Fruit fly (Drosophila melanogaster) whole organism, embryonic: ENCODE data around the gene CG5445.

Experiments used
- Blimp-1 ChIP-seq: fragments of 200-800 bp; sonication (Bioruptor generic); optimal IDR thresholded peaks from 3 replicates; lab custom pipeline; 2018; ENCODE audit warnings: missing biosample characterization, missing genetic modification characterization, mild to moderate bottlenecking, moderate library complexity, missing genetic modification reagents
- C15 ChIP-seq: fragments of 200-800 bp; sonication (Bioruptor generic); IDR thresholded peaks from 3 replicates; pipeline ENCODE4 v1.3.6; 2022; ENCODE audit warnings: missing biosample characterization, missing genetic modification characterization
- CG10543 ChIP-seq: fragments of 200-800 bp; sonication (Bioruptor generic); optimal IDR thresholded peaks from 3 replicates; lab custom pipeline; 2017; ENCODE audit warnings: missing biosample characterization, mild to moderate bottlenecking, missing genetic modification characterization, moderate library complexity
- CG11085 ChIP-seq: fragments of 200-800 bp; sonication (Bioruptor generic); IDR thresholded peaks from 2 replicates; pipeline ENCODE4 v1.3.6; 2022; ENCODE audit warnings: missing biosample characterization, missing genetic modification characterization
- CG13123 ChIP-seq: fragments of 200-800 bp; sonication (Bioruptor generic); optimal IDR thresholded peaks from 2 replicates; lab custom pipeline; 2016; ENCODE audit warnings: missing biosample characterization, missing genetic modification characterization
- CG16813 ChIP-seq: fragments of 200-800 bp; sonication (Bioruptor generic); IDR thresholded peaks from 3 replicates; pipeline ENCODE4 v1.3.6; 2022; ENCODE audit warnings: missing biosample characterization, missing genetic modification characterization; ENCODE audit not compliant: partially characterized antibody
- CG17385 ChIP-seq: fragments of 200-800 bp; sonication (Bioruptor generic); optimal IDR thresholded peaks from 3 replicates; lab custom pipeline; 2018; ENCODE audit warnings: missing biosample characterization, mild to moderate bottlenecking, missing genetic modification characterization
- CG2120 ChIP-seq: fragments of 200-800 bp; sonication (Bioruptor generic); optimal IDR thresholded peaks from 3 replicates; lab custom pipeline; 2016; ENCODE audit warnings: missing biosample characterization, missing genetic modification characterization
- CG31224 ChIP-seq: fragments of 200-800 bp; sonication (Bioruptor generic); IDR thresholded peaks from 2 replicates; pipeline ENCODE4 v1.3.6; 2022; ENCODE audit warnings: missing biosample characterization, missing genetic modification characterization
- CG31441 ChIP-seq: fragments of 200-800 bp; sonication (Bioruptor generic); IDR thresholded peaks from 2 replicates; pipeline ENCODE4 v1.3.6; 2022; ENCODE audit warnings: missing biosample characterization, missing genetic modification characterization
- CG8388 ChIP-seq: fragments of 200-800 bp; sonication (Bioruptor generic); optimal IDR thresholded peaks from 2 replicates; lab custom pipeline; 2019; ENCODE audit warnings: missing biosample characterization, mild to moderate bottlenecking, missing genetic modification characterization, moderate library complexity
- CG8765 ChIP-seq: fragments of 200-800 bp; sonication (Bioruptor generic); IDR thresholded peaks from 2 replicates; pipeline ENCODE4 v1.3.6; 2022; ENCODE audit warnings: missing biosample characterization, missing genetic modification characterization
- CG9876 ChIP-seq: fragments of 200-800 bp; sonication (Bioruptor generic); optimal IDR thresholded peaks from 2 replicates; lab custom pipeline; 2016; ENCODE audit warnings: missing biosample characterization, missing genetic modification characterization
- Dip3 ChIP-seq: fragments of 200-800 bp; sonication (Bioruptor generic); optimal IDR thresholded peaks from 3 replicates; lab custom pipeline; 2016; ENCODE audit warnings: missing biosample characterization, missing genetic modification characterization
- Eip74EF ChIP-seq, 2 experiments: fragments of 200-800 bp in 1 of 2; fragments of >200 bp in 1 of 2; sonication (Bioruptor generic) in 1 of 2; optimal IDR thresholded peaks; 2 replicates each; lab custom pipeline; 2017 to 2019; ENCODE audit warnings: missing biosample characterization in 2 of 2, missing genetic modification characterization in 2 of 2, mild to moderate bottlenecking in 1 of 2, moderate library complexity in 1 of 2
- Ets65A ChIP-seq: fragments of 200-800 bp; sonication (Bioruptor generic); peaks from one replicate; lab custom pipeline; 2016; ENCODE audit warnings: missing biosample characterization, missing genetic modification characterization
- Fer1 ChIP-seq: fragments of 200-800 bp; sonication (Bioruptor generic); optimal IDR thresholded peaks from 2 replicates; lab custom pipeline; 2017; ENCODE audit warnings: missing biosample characterization, mild to moderate bottlenecking, missing genetic modification characterization
- Hand ChIP-seq: fragments of 200-800 bp; sonication (Bioruptor generic); optimal IDR thresholded peaks from 2 replicates; lab custom pipeline; 2017; ENCODE audit warnings: mild to moderate bottlenecking, missing biosample characterization, missing genetic modification reagents, missing genetic modification characterization
- Hey ChIP-seq: fragments of 200-800 bp; sonication (Bioruptor generic); optimal IDR thresholded peaks from 3 replicates; lab custom pipeline; 2018; ENCODE audit warnings: missing biosample characterization, mild to moderate bottlenecking, missing genetic modification characterization
- Hmr ChIP-seq: fragments of 200-800 bp; sonication (Bioruptor generic); optimal IDR thresholded peaks from 3 replicates; lab custom pipeline; 2017; ENCODE audit warnings: mild to moderate bottlenecking, missing biosample characterization, missing genetic modification reagents, missing genetic modification characterization
- Hr78 ChIP-seq, 2 experiments: fragments of 200-800 bp in 1 of 2; fragments of >200 bp in 1 of 2; sonication (Bioruptor generic) in 1 of 2; optimal IDR thresholded peaks; 2 replicates each; lab custom pipeline; 2017 to 2019; ENCODE audit warnings: missing biosample characterization in 2 of 2, missing genetic modification characterization in 2 of 2, mild to moderate bottlenecking in 1 of 2, moderate library complexity in 1 of 2
- Jarid2 ChIP-seq: fragments of 200-800 bp; sonication (Bioruptor generic); optimal IDR thresholded peaks from 3 replicates; lab custom pipeline; 2017; ENCODE audit warnings: mild to moderate bottlenecking, missing biosample characterization, missing genetic modification reagents, missing genetic modification characterization
- MBD-R2 ChIP-seq: fragments of 200-800 bp; sonication (Bioruptor generic); IDR thresholded peaks from 2 replicates; pipeline ENCODE4 v1.3.6; 2022; ENCODE audit warnings: missing biosample characterization, missing genetic modification characterization
- Neu2 ChIP-seq: fragments of 200-800 bp; sonication (Bioruptor generic); optimal IDR thresholded peaks from 3 replicates; lab custom pipeline; 2016; ENCODE audit warnings: missing biosample characterization, missing genetic modification characterization, borderline replicate concordance
- NfI ChIP-seq: fragments of 200-800 bp; sonication (Bioruptor generic); optimal IDR thresholded peaks from 3 replicates; lab custom pipeline; 2018; ENCODE audit warnings: missing biosample characterization, mild to moderate bottlenecking, missing genetic modification characterization, moderate library complexity
- Rfx ChIP-seq: fragments of 200-800 bp; sonication (Bioruptor generic); IDR thresholded peaks from 2 replicates; pipeline ENCODE4 v1.3.6; 2022; ENCODE audit warnings: missing biosample characterization, missing genetic modification characterization
- Sry-β ChIP-seq: fragments of 200-800 bp; sonication (Bioruptor generic); optimal IDR thresholded peaks from 2 replicates; lab custom pipeline; 2018; ENCODE audit warnings: missing biosample characterization, mild to moderate bottlenecking, missing genetic modification characterization, moderate library complexity
- Tbp ChIP-seq: fragments of >200 bp; optimal IDR thresholded peaks from 2 replicates; lab custom pipeline; 2018; ENCODE audit warnings: missing biosample characterization, missing genetic modification characterization
- Trl ChIP-seq, 3 experiments: fragments of >200 bp in 2 of 3; fragments of 200-800 bp in 1 of 3; sonication (Bioruptor generic) in 1 of 3; optimal IDR thresholded peaks; 2 replicates in 1 of 3; 3 replicates in 2 of 3; lab custom pipeline; 2016 to 2017; ENCODE audit warnings: missing biosample characterization in 1 of 3, missing genetic modification characterization in 1 of 3
- ac ChIP-seq: fragments of 200-800 bp; sonication (Bioruptor generic); optimal IDR thresholded peaks from 3 replicates; lab custom pipeline; 2017; ENCODE audit warnings: missing biosample characterization, mild to moderate bottlenecking, missing genetic modification characterization
- bigmax ChIP-seq: fragments of 200-800 bp; sonication (Bioruptor generic); optimal IDR thresholded peaks from 2 replicates; lab custom pipeline; 2018; ENCODE audit warnings: missing biosample characterization, mild to moderate bottlenecking, missing genetic modification characterization
- br ChIP-seq: fragments of >200 bp; optimal IDR thresholded peaks from 2 replicates; lab custom pipeline; 2017
- cg ChIP-seq: fragments of 200-800 bp; sonication (Bioruptor generic); optimal IDR thresholded peaks from 3 replicates; lab custom pipeline; 2019; ENCODE audit warnings: missing biosample characterization, mild to moderate bottlenecking, missing genetic modification characterization, moderate library complexity
- crc ChIP-seq: fragments of 200-800 bp; sonication (Bioruptor generic); optimal IDR thresholded peaks from 2 replicates; lab custom pipeline; 2016; ENCODE audit warnings: missing biosample characterization, missing genetic modification characterization
- exex ChIP-seq: fragments of 200-800 bp; sonication (Bioruptor generic); optimal IDR thresholded peaks from 4 replicates; lab custom pipeline; 2018; ENCODE audit warnings: missing biosample characterization, mild to moderate bottlenecking, missing genetic modification characterization, moderate library complexity
- nmo ChIP-seq: fragments of 200-800 bp; sonication (Bioruptor generic); optimal IDR thresholded peaks from 2 replicates; lab custom pipeline; 2018; ENCODE audit warnings: missing biosample characterization, mild to moderate bottlenecking, missing genetic modification characterization, moderate library complexity
- nom ChIP-seq: fragments of 200-800 bp; sonication (Bioruptor generic); optimal IDR thresholded peaks from 2 replicates; lab custom pipeline; 2017; ENCODE audit warnings: missing biosample characterization, missing genetic modification characterization, mild to moderate bottlenecking, moderate library complexity, missing genetic modification reagents
- oc ChIP-seq: fragments of 200-800 bp; sonication (Bioruptor generic); optimal IDR thresholded peaks from 2 replicates; lab custom pipeline; 2018; ENCODE audit warnings: missing biosample characterization, mild to moderate bottlenecking, missing genetic modification characterization, moderate library complexity
- psq ChIP-seq: fragments of 200-800 bp; sonication (Bioruptor generic); optimal IDR thresholded peaks from 2 replicates; lab custom pipeline; 2017; ENCODE audit warnings: missing biosample characterization, missing genetic modification characterization
- row ChIP-seq: fragments of 200-800 bp; sonication (Bioruptor generic); IDR thresholded peaks from 3 replicates; pipeline ENCODE4 v1.3.6; 2022; ENCODE audit warnings: missing biosample characterization, missing genetic modification characterization
- slp2 ChIP-seq: fragments of 200-800 bp; sonication (Bioruptor generic); optimal IDR thresholded peaks from 2 replicates; lab custom pipeline; 2016; ENCODE audit warnings: missing biosample characterization, missing genetic modification characterization
- stwl ChIP-seq: fragments of 200-800 bp; sonication (Bioruptor generic); optimal IDR thresholded peaks from 3 replicates; lab custom pipeline; 2018; ENCODE audit warnings: missing biosample characterization, mild to moderate bottlenecking, missing genetic modification characterization, moderate library complexity
- tna ChIP-seq: fragments of 200-800 bp; sonication (Bioruptor generic); IDR thresholded peaks from 2 replicates; pipeline ENCODE4 v1.3.6; 2022; ENCODE audit warnings: missing biosample characterization, missing genetic modification characterization; ENCODE audit not compliant: partially characterized antibody
- usp ChIP-seq: fragments of >200 bp; optimal IDR thresholded peaks from 2 replicates; lab custom pipeline; 2017; ENCODE audit warnings: missing biosample characterization, missing genetic modification characterization
- zfh2 ChIP-seq: fragments of 200-800 bp; sonication (Bioruptor generic); optimal IDR thresholded peaks from 2 replicates; lab custom pipeline; 2016; ENCODE audit warnings: missing biosample characterization, missing genetic modification characterization

The CG5445 gene

DNA sequence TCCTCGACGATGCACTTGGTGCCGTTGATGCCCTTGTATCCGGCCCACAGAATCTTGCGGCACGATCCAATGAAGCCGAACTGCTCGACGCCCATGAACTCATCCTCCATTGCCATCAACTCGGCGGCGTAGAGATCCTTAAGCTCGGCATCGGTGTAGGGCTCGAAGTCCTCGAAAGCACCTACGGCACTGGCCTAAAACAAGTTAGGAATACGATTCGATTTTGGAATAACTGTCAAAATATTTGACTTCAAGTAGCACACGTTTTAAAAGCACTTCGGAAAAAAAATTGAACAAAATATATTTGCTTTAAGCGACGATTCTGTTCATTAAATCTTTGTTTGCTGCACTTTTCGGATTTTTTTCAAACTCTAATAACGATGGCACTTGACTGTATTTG is at the start of gene CG5445:
TSS of gene CG5445 (plus strand) at position 301 of the 400 bp plus-strand sequence.
- no peak for TF ChIP-seq CG31224 (GFP tag; lab: Robert Waterston, UW)
- TF ChIP-seq Ets65A (GFP tag; lab: Kevin White, UChicago): peak; percentile 71

dm6 chrX:17232642-17233041 is 49.7 kb upstream of the CG5445 start, which contains the start of gene f:
Gene f, plus strand, starts transcription at chrX:17232942.
- TF ChIP-seq Trl (optimal IDR thresholded peaks at IDR 0.05; lab: Kevin White, UChicago) (peak in 1 of 2 experiments; percentile 28), Trl (GFP tag; optimal IDR thresholded peaks at IDR 0.05; lab: Kevin White, UChicago) (no peak), tna (GFP tag; lab: Robert Waterston, UW) (no peak)

DNA sequence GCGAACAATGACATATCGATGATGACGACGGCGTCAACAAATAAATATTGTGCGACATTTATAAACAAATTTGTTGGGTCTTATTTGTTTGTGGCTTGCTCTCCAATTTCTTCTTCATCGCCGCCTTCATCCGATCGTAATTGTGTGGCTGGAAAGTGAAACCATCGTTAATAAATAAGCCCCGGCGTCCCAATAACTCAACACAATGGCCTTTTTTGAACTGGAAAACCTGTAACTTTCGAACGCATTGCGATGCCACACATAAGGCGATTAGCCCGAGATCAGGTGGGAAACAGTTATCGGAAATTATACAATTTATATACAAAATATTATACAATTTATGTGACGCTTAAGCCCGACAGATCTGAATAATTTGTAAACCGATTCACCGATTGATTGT is 45.8 kb upstream of the CG5445 start:
- peak; percentile 68 for TF ChIP-seq Blimp-1 (GFP tag; lab: Kevin White, UChicago)
- TF ChIP-seq oc (tag; lab: Kevin White, UChicago): peak; percentile 90
- no peak for TF ChIP-seq CG10543 (GFP tag; lab: Kevin White, UChicago)

dm6 chrX:17237421-17237820 is 44.9 kb upstream of the CG5445 start:
- TF ChIP-seq CG8765 (GFP tag; lab: Robert Waterston, UW): no peak
- TF ChIP-seq crc (GFP tag; lab: Kevin White, UChicago): no peak
- TF ChIP-seq CG9876 (GFP tag; lab: Kevin White, UChicago): no peak
- TF ChIP-seq stwl (tag; lab: Kevin White, UChicago): no peak
- TF ChIP-seq Neu2: no peak
- TF ChIP-seq CG2120 (GFP tag; lab: Kevin White, UChicago): no peak
- TF ChIP-seq Hand (GFP tag; lab: Kevin White, UChicago): no peak
- no peak for TF ChIP-seq Hr78 (GFP tag; optimal IDR thresholded peaks at IDR 0.05; lab: Kevin White, UChicago)
- peak; percentile 51 for TF ChIP-seq CG31441 (GFP tag; lab: Robert Waterston, UW)
- TF ChIP-seq Tbp (GFP tag; lab: Kevin White, UChicago): no peak
- TF ChIP-seq cg: no peak
- no peak for TF ChIP-seq MBD-R2 (GFP tag; lab: Robert Waterston, UW)
- TF ChIP-seq CG11085 (GFP tag; lab: Robert Waterston, UW): no peak
- TF ChIP-seq Hey (tag; lab: Kevin White, UChicago): no peak
- no peak for TF ChIP-seq Rfx (GFP tag; lab: Robert Waterston, UW)
- no peak for TF ChIP-seq Jarid2 (GFP tag; lab: Kevin White, UChicago)
- peak; percentile 40; the same call in 2 of the 3 replicates for TF ChIP-seq row (GFP tag; lab: Robert Waterston, UW)
- TF ChIP-seq NfI (GFP tag; lab: Kevin White, UChicago): no peak
- no peak for TF ChIP-seq Dip3
- peak in 1 of 2 experiments; percentile 21 for TF ChIP-seq Eip74EF (GFP tag; optimal IDR thresholded peaks at IDR 0.05; lab: Kevin White, UChicago)
- no peak for TF ChIP-seq ac (GFP tag; lab: Kevin White, UChicago)
- TF ChIP-seq Fer1: no peak
- peak; percentile 44 for TF ChIP-seq CG8388
- no peak for TF ChIP-seq CG16813 (GFP tag; lab: Robert Waterston, UW)
- TF ChIP-seq Sry-β (GFP tag; lab: Kevin White, UChicago): no peak
- no peak for TF ChIP-seq CG17385 (GFP tag; lab: Kevin White, UChicago)
- TF ChIP-seq CG13123 (GFP tag; lab: Kevin White, UChicago): no peak
- TF ChIP-seq nom (GFP tag; lab: Kevin White, UChicago): peak; percentile 4
- no peak for TF ChIP-seq exex (tag; lab: Kevin White, UChicago)
- no peak for TF ChIP-seq slp2 (GFP tag; lab: Kevin White, UChicago)
- no peak for TF ChIP-seq C15 (GFP tag; lab: Robert Waterston, UW)
- no peak for TF ChIP-seq usp (GFP tag; lab: Kevin White, UChicago)
- peak; percentile 24 for TF ChIP-seq nmo
- no peak for TF ChIP-seq psq
- TF ChIP-seq Hmr (GFP tag; lab: Kevin White, UChicago): no peak
- TF ChIP-seq zfh2 (GFP tag; lab: Kevin White, UChicago): no peak
- no peak for TF ChIP-seq bigmax (GFP tag; lab: Kevin White, UChicago)
- no peak for TF ChIP-seq br (lab: Kevin White, UChicago)
